Fruit fly (Drosophila melanogaster): ENCODE data around the gene gukh.

The gukh gene

DNA sequence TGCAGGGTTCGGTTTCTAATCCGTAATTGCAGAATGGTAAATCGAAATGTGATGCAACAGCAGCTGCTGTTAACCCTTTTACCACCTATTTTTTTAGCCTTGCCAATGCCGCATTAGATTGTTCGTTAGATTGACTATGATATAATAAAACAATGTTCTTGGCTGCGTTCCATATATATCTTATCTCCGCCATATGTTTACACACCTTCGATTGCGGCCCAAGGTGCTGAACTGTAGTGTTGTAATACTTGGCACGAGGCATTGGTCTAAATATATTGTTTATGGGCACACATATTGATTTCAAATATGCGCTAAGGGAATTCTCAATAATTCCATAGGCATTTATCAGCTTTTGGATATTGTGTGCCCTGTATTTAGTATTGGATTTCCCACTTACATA lies 7.9 kb downstream of the gukh start:
- no peak for TF ChIP-seq CG17801 (GFP tag; optimal IDR thresholded peaks at IDR 0.05; ENCODE audit: partially characterized antibody)

- TF ChIP-seq CG17801 (GFP tag; optimal IDR thresholded peaks at IDR 0.05; ENCODE audit: partially characterized antibody) = no peak
Observed at dm6 chr3R:18993159-18993558, 9.3 kb downstream of the gukh start.

- TF ChIP-seq CG17801 (GFP tag; optimal IDR thresholded peaks at IDR 0.05; ENCODE audit: partially characterized antibody) = no peak
Observed at dm6 chr3R:18995556-18996272, 11.9 kb downstream of the gukh start.

- no peak for TF ChIP-seq CG17801 (GFP tag; optimal IDR thresholded peaks at IDR 0.05; ENCODE audit: partially characterized antibody)
Observed at dm6 chr3R:18997388-18998287, 13.8 kb downstream of the gukh start.

DNA sequence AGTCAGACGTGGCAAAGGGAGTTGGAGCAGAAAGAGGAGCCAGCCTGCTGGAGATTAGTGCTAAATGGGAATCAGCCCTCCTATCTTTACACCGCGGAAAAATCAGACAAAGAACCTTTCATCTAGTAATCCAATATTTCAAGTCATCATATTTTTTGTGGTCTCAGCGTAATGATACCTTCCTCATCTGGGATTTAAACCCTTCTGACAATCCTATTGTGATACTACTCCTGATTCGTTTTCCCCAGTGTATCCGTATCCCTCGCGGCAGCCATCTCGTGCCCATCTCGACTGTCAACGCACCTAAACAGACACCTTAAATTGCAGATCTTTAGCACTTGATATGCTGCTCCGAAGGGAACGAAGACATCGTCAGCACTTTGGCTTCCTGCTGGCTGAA lies 14.5 kb downstream of the gukh start:
- no peak for TF ChIP-seq CG17801 (GFP tag; optimal IDR thresholded peaks at IDR 0.05; ENCODE audit: partially characterized antibody)

DNA sequence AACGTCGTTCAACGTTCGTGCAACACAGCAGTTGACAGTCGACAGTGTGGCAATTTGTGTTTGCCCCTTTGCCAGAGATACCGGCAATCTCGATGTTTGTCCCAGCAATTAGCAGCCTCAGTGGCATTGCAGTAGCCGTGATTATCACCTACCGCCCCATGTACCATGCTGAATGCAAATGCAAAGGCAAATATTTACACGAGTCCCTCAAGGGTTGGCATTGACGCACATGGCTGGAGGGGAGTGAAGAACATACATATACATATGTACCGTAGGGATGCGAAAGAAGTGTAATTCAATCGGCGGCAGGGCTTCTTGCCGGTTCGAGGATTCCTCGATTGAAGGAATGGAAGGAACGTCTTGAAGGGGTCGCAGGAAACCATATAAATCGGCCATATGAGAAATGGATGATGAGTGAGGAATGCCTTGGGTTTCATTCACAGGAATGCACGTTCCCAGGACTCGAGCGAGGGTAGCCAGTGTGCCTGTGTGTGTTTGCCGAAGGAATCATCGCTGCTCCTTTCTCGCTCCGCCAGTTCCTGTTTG lies 16.2 kb downstream of the gukh start:
- no peak for TF ChIP-seq CG17801 (GFP tag; optimal IDR thresholded peaks at IDR 0.05; ENCODE audit: partially characterized antibody)

- TF ChIP-seq CG17801 (GFP tag; optimal IDR thresholded peaks at IDR 0.05; ENCODE audit: partially characterized antibody) = no peak
Observed at dm6 chr3R:19001701-19002100, 17.9 kb downstream of the gukh start.

DNA sequence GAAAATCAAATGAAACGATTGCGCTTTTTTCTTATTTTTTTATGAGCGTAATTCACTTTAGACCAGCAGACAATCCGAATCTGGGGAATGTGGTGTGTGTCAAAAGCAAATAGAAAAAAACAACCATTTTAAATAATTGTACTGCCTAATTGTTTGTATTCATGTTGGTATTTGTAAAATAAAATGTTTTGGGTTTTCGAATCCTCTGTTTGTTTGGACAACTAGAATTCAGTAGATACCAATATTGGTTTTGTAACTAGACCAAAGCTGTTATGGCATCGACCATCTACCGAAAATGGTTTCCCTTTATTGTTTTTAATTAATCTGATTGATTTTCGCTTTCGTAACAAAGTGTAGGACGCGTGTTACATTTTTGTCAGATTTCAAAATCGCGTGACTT lies 27.1 kb downstream of the gukh start:
- no peak for TF ChIP-seq CG17801 (GFP tag; optimal IDR thresholded peaks at IDR 0.05; ENCODE audit: partially characterized antibody)

DNA sequence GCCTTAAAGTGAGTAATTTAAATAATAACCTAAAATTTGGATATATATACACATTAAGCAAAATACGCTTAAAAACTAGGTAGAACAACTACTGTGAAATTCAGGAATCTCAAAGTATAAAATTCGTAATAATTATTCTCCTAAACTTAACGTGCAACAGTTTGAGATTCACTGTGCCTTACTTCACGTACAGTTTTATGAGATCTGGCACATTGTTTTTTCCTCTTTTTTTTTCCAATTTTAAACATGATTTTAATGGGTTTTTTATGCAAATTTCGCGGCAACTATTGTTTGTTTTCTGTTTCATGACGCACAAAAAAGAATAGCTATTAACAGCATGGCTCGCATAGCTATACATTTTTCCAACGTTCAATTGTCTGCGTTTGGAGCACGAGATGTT lies 28.1 kb downstream of the gukh start:
- no peak for TF ChIP-seq CG17801 (GFP tag; optimal IDR thresholded peaks at IDR 0.05; ENCODE audit: partially characterized antibody)

DNA sequence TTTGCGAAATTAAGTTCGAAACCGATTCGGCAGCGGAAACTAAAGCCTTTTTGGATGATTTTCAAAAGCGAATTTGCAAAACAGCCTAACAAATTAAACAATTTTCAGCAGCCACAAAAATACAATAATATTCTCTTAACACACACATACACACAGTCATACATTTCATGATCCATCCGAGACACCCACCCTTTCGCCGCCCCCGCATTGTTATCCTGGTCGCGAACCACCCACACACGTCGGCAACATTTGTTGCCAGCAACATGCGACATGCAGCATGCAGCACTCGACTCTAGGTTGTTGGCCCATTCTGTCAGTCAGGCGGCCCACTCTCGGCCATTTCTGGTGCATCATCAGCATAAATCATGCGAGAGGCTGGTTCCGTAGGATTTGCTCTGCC lies 30.2 kb downstream of the gukh start:
- no peak for TF ChIP-seq CG17801 (GFP tag; optimal IDR thresholded peaks at IDR 0.05; ENCODE audit: partially characterized antibody)

dm6 chr3R:19014742-19015422 lies 31.1 kb downstream of the gukh start:
- TF ChIP-seq CG17801 (GFP tag; optimal IDR thresholded peaks at IDR 0.05; ENCODE audit: partially characterized antibody) = peak; percentile 69

DNA sequence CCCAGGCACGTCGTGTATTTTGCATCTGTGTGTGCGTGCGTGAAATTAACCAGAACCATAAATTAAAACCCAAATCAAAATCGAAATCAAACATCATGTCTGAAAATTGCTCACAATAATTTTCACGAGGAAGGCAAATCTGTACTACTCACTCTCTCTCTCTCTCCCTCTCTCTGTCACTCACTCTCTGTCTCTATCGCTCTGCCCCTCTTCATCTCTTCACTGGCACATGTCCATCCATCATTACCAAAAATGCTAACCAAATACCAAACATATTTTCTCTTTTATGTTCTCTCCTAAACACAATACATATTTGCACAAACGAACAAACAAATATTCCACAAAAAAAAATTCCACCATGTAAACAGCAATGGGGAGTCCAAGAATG lies 31.6 kb downstream of the gukh start:
- TF ChIP-seq CG17801 (GFP tag; optimal IDR thresholded peaks at IDR 0.05; ENCODE audit: partially characterized antibody) = no peak

DNA sequence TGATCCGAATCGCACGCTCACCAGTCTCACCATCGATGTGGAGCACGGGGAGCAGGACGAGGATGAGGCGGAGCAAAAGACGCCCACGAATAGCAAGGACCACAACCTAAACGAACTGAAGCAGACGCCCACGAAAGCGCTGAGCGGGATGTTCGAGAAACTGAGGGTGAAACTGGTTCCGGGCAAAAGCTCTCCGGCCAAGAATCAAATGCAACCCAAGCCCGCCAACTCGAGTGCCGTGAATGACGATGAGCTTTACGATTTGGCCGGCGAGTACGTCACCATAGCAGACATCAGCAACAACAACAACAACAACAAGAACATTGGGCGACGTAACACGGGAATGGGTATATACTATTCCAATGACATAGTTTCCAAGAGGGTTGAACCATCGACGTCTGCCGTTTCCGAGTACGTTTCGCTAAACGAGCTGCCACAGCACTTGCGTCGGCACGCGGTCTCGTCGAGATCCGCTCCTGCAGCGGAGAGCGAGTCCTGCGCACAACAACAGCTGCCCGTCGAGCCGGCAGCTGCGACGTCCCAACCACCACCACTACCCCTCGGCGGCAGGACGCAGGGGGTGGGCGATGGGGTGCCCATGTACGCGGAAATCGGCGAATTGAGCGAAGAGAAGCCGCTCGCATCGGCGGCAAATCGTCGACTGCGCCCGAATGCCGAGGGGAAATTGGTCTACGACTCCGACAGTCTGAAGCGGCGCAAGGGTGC lies 33.7 kb downstream of the gukh start:
- no peak for TF ChIP-seq CG17801 (GFP tag; optimal IDR thresholded peaks at IDR 0.05; ENCODE audit: partially characterized antibody)

dm6 chr3R:19023862-19024261 lies 40.0 kb downstream of the gukh start, which contains the start of the genes CG6005 and CG14286:
Gene CG6005 (minus strand): TSS chr3R:19024030.
Gene CG14286 (plus strand): TSS chr3R:19024092.
- no peak for TF ChIP-seq CG17801 (GFP tag; optimal IDR thresholded peaks at IDR 0.05; ENCODE audit: partially characterized antibody)

dm6 chr3R:19024761-19025160 lies 40.9 kb downstream of the gukh start, which contains the start of gene CG14285:
Gene CG14285 (plus strand): TSS chr3R:19025099.
- no peak for TF ChIP-seq CG17801 (GFP tag; optimal IDR thresholded peaks at IDR 0.05; ENCODE audit: partially characterized antibody)

Data from ovary, adult (tissue).